Fruit fly (Drosophila melanogaster): Measurements from ENCODE around the gene CG12320.

Gene CG12320

dm6 chr3R:18255281-18255680 lies 2.7 kb upstream of the CG12320 start, which contains the start of the genes Ada2a, Polr2D, Tgs1 and moi:
Gene Ada2a, minus strand, starts transcription at chr3R:18255487.
Gene Polr2D, minus strand, starts transcription at chr3R:18255487.
Gene Tgs1, plus strand, starts transcription at chr3R:18255530.
Gene moi, plus strand, starts transcription at chr3R:18255530.
- TF ChIP-seq CG1621 (tag; optimal IDR thresholded peaks at IDR 0.05) (peak; percentile 82), salr (GFP tag; optimal IDR thresholded peaks at IDR 0.05) (no peak)

- TF ChIP-seq Blimp-1 (GFP tag; optimal IDR thresholded peaks at IDR 0.05) (no peak), Sox14 (GFP tag; optimal IDR thresholded peaks at IDR 0.05) (no peak), topi (GFP tag; optimal IDR thresholded peaks at IDR 0.05) (no peak), esn (GFP tag; optimal IDR thresholded peaks at IDR 0.05) (no peak), CG8119 (GFP tag; IDR thresholded peaks at IDR 0.05) (no peak), CG4318 (GFP tag; optimal IDR thresholded peaks at IDR 0.05) (no peak), CG1621 (tag; optimal IDR thresholded peaks at IDR 0.05) (no peak), Hr39 (GFP tag; optimal IDR thresholded peaks at IDR 0.05) (no peak), CG15336 (GFP tag; IDR thresholded peaks at IDR 0.05) (no peak), OdsH (GFP tag; optimal IDR thresholded peaks at IDR 0.05) (no peak), fd59A (GFP tag; optimal IDR thresholded peaks at IDR 0.05) (no peak)
Observed at dm6 chr3R:18251876-18252275, 658 bp downstream of the CG12320 start.

- no peak for TF ChIP-seq CG10631 (GFP tag; optimal IDR thresholded peaks at IDR 0.05)
- TF ChIP-seq CG32006 (GFP tag; optimal IDR thresholded peaks at IDR 0.05) = no peak
- no peak for TF ChIP-seq net (GFP tag; optimal IDR thresholded peaks at IDR 0.05)
- no peak for TF ChIP-seq Hr38 (GFP tag; optimal IDR thresholded peaks at IDR 0.05)
- TF ChIP-seq fkh (GFP tag; optimal IDR thresholded peaks at IDR 0.05) = no peak
- no peak for TF ChIP-seq vri (GFP tag; optimal IDR thresholded peaks at IDR 0.05)
- TF ChIP-seq Sox102F (GFP tag; optimal IDR thresholded peaks at IDR 0.05) = no peak
- no peak for TF ChIP-seq svp (GFP tag)
- no peak for TF ChIP-seq dsx (GFP tag; optimal IDR thresholded peaks at IDR 0.05; ENCODE audit: poor library complexity, severe bottlenecking)
- no peak for TF ChIP-seq Eip75B (GFP tag; optimal IDR thresholded peaks at IDR 0.05)
- TF ChIP-seq spab (GFP tag; optimal IDR thresholded peaks at IDR 0.05) = no peak
- no peak for TF ChIP-seq CG6276 (GFP tag; optimal IDR thresholded peaks at IDR 0.05)
- TF ChIP-seq Lpt (GFP tag; optimal IDR thresholded peaks at IDR 0.05) = no peak
- no peak for TF ChIP-seq esn (GFP tag; optimal IDR thresholded peaks at IDR 0.05)
- no peak for TF ChIP-seq lz (GFP tag; optimal IDR thresholded peaks at IDR 0.05)
- no peak for TF ChIP-seq CG3032 (tag; optimal IDR thresholded peaks at IDR 0.05)
Observed at dm6 chr3R:18250815-18251214, 1.7 kb downstream of the CG12320 start, which contains the start of gene CG18598. Gene CG18598, plus strand, starts transcription at chr3R:18251115.

- TF ChIP-seq net (GFP tag; optimal IDR thresholded peaks at IDR 0.05) (no peak), CG10669 (GFP tag; optimal IDR thresholded peaks at IDR 0.05) (no peak), Sox14 (GFP tag; optimal IDR thresholded peaks at IDR 0.05) (no peak), Blimp-1 (GFP tag; optimal IDR thresholded peaks at IDR 0.05) (no peak), esn (GFP tag; optimal IDR thresholded peaks at IDR 0.05) (no peak), lz (GFP tag; optimal IDR thresholded peaks at IDR 0.05) (no peak)
Observed at dm6 chr3R:18249268-18249667, 3.3 kb downstream of the CG12320 start.

dm6 chr3R:18246041-18246440 lies 6.5 kb downstream of the CG12320 start:
- no peak for TF ChIP-seq CG6276 (GFP tag; optimal IDR thresholded peaks at IDR 0.05)
- TF ChIP-seq Smox (GFP tag; optimal IDR thresholded peaks at IDR 0.05) = no peak
- no peak for TF ChIP-seq CG34406 (GFP tag; optimal IDR thresholded peaks at IDR 0.05)
- TF ChIP-seq CG6163 (GFP tag; IDR thresholded peaks at IDR 0.05) = no peak
- no peak for TF ChIP-seq Ets21C (GFP tag; optimal IDR thresholded peaks at IDR 0.05)
- TF ChIP-seq Hr38 (GFP tag; optimal IDR thresholded peaks at IDR 0.05) = no peak
- no peak for TF ChIP-seq acj6 (GFP tag; optimal IDR thresholded peaks at IDR 0.05)
- TF ChIP-seq eg (GFP tag; IDR thresholded peaks at IDR 0.05) = no peak
- TF ChIP-seq fd85E (GFP tag; optimal IDR thresholded peaks at IDR 0.05) = no peak
- TF ChIP-seq Ets96B (tag; optimal IDR thresholded peaks at IDR 0.05) = no peak
- TF ChIP-seq CG11902 (GFP tag; optimal IDR thresholded peaks at IDR 0.05) = no peak
- TF ChIP-seq CG6792 (GFP tag; optimal IDR thresholded peaks at IDR 0.05) = no peak
- no peak for TF ChIP-seq dsx (GFP tag; optimal IDR thresholded peaks at IDR 0.05; ENCODE audit: poor library complexity, severe bottlenecking)
- TF ChIP-seq Lpt (GFP tag; optimal IDR thresholded peaks at IDR 0.05) = no peak

Data from whole organism, prepupa.